Fruit fly (Drosophila melanogaster): Measurements from ENCODE around the gene CG43394.

- no peak for TF ChIP-seq h (GFP tag; optimal IDR thresholded peaks at IDR 0.05)
- TF ChIP-seq foxo (GFP tag; optimal IDR thresholded peaks at IDR 0.05) = no peak
- TF ChIP-seq HLH106 (tag; optimal IDR thresholded peaks at IDR 0.05) = no peak
- TF ChIP-seq Hr78 (GFP tag; optimal IDR thresholded peaks at IDR 0.05) = no peak
- TF ChIP-seq GATAd (GFP tag; optimal IDR thresholded peaks at IDR 0.05) = no peak
- no peak for TF ChIP-seq dmrt93B (GFP tag; optimal IDR thresholded peaks at IDR 0.05)
- TF ChIP-seq Dfd (GFP tag; optimal IDR thresholded peaks at IDR 0.05) = no peak
- TF ChIP-seq Vsx2 (GFP tag; optimal IDR thresholded peaks at IDR 0.05; ENCODE audit: partially characterized antibody) = no peak
- TF ChIP-seq Hr83 (GFP tag; optimal IDR thresholded peaks at IDR 0.05; ENCODE audit: poor library complexity, severe bottlenecking) = no peak
- no peak for TF ChIP-seq psq (GFP tag; optimal IDR thresholded peaks at IDR 0.05)
- peak; percentile 9 for TF ChIP-seq woc (GFP tag; optimal IDR thresholded peaks at IDR 0.05)
- TF ChIP-seq OdsH (GFP tag; optimal IDR thresholded peaks at IDR 0.05) = no peak
- no peak for TF ChIP-seq jim (GFP tag; optimal IDR thresholded peaks at IDR 0.05)
- TF ChIP-seq Abd-B (GFP tag; optimal IDR thresholded peaks at IDR 0.05) = no peak
These were observed at the start of gene CG43394, which contains the start of gene CG42763 for dm6 chr2L:8145067-8145808.

All from whole organism, wandering third instar larva.